Worm (Caenorhabditis elegans) whole organism, L3 larva: ENCODE measurements around the gene cyn-4.

Experiments
- daf-12 ChIP-seq: fragments of 150-350 bp; optimal IDR thresholded peaks from 2 replicates; lab custom pipeline; 2014; ENCODE audit warnings: missing biosample characterization, missing genetic modification reagents, missing genetic modification characterization
- lin-39 ChIP-seq: fragments of 150-350 bp; optimal IDR thresholded peaks from 2 replicates; lab custom pipeline; 2018; ENCODE audit warnings: missing biosample characterization, missing genetic modification reagents, missing genetic modification characterization
- nhr-25 ChIP-seq: sonication (generic microtip); optimal IDR thresholded peaks from 2 replicates; lab custom pipeline; 2017; ENCODE audit warnings: missing biosample characterization, missing genetic modification characterization
- nhr-43 ChIP-seq: sonication (generic microtip); optimal IDR thresholded peaks from 2 replicates; lab custom pipeline; 2016; ENCODE audit warnings: mild to moderate bottlenecking, missing genetic modification characterization, missing compliant biosample characterization; ENCODE audit not compliant: poor library complexity, severe bottlenecking
- pha-4 ChIP-seq: fragments of 150-350 bp; optimal IDR thresholded peaks from 2 replicates; lab custom pipeline; 2014; ENCODE audit warnings: missing biosample characterization, missing genetic modification reagents, missing genetic modification characterization
- tbx-2 ChIP-seq: sonication (generic microtip); optimal IDR thresholded peaks from 2 replicates; lab custom pipeline; 2016; ENCODE audit warnings: mild to moderate bottlenecking, missing genetic modification characterization, missing compliant biosample characterization
- unc-62 ChIP-seq: fragments of 150-350 bp; sonication (generic microtip); optimal IDR thresholded peaks from 4 replicates; lab custom pipeline; 2014; ENCODE audit warnings: missing biosample characterization, missing genetic modification reagents, missing genetic modification characterization

- no peak for TF ChIP-seq nhr-25 (tag; lab: Kevin White, UChicago)
- TF ChIP-seq tbx-2 (tag; lab: Kevin White, UChicago) = no peak
- no peak for TF ChIP-seq lin-39 (tag; lab: Kevin White, UChicago)
- TF ChIP-seq unc-62 = no peak
- no peak for TF ChIP-seq pha-4 (tag; lab: Kevin White, UChicago)
- no peak for TF ChIP-seq daf-12 (tag; lab: Kevin White, UChicago)
- no peak for TF ChIP-seq nhr-43 (tag; lab: Kevin White, UChicago)
These were observed 22.6 kb upstream of the cyn-4 start, which contains the start of gene sra-10 for ce11 chrII:10894996-10895395.
